Worm (Caenorhabditis elegans) whole organism, midembryonic: ENCODE results near the gene F31E9.6.

ENCODE experiments used
- T22C8.4 ChIP-seq: fragments of 200-800 bp; sonication (Bioruptor generic); IDR thresholded peaks from 2 replicates; pipeline ENCODE4 v1.3.6; 2022; ENCODE audit warnings: missing genetic modification characterization, missing compliant biosample characterization
- flt-1 ChIP-seq: fragments of 200-800 bp; sonication (Bioruptor generic); IDR thresholded peaks from 2 replicates; pipeline ENCODE4 v1.3.6; 2022; ENCODE audit warnings: missing genetic modification characterization, missing compliant biosample characterization
- med-1 ChIP-seq: sonication (generic microtip); optimal IDR thresholded peaks from 2 replicates; lab custom pipeline; 2017; ENCODE audit warnings: missing genetic modification characterization, mild to moderate bottlenecking, missing compliant biosample characterization, antibody characterized with exemption, missing genetic modification reagents; ENCODE audit not compliant: insufficient read depth
- ref-1 ChIP-seq: fragments of 200-800 bp; sonication (Bioruptor generic); conservative IDR thresholded peaks from 2 replicates; pipeline ENCODE4 v1.3.6; 2022; ENCODE audit warnings: missing genetic modification reagents, missing genetic modification characterization, missing compliant biosample characterization
- ztf-23 ChIP-seq: fragments of 200-800 bp; sonication (Bioruptor generic); IDR thresholded peaks from 2 replicates; pipeline ENCODE4 v1.3.6; 2022; ENCODE audit warnings: missing genetic modification reagents, missing genetic modification characterization, missing compliant biosample characterization
- ztf-29 ChIP-seq: fragments of 200-800 bp; sonication (Bioruptor generic); IDR thresholded peaks from 2 replicates; pipeline ENCODE4 v1.3.6; 2022; ENCODE audit warnings: missing genetic modification reagents, missing genetic modification characterization, missing compliant biosample characterization

DNA sequence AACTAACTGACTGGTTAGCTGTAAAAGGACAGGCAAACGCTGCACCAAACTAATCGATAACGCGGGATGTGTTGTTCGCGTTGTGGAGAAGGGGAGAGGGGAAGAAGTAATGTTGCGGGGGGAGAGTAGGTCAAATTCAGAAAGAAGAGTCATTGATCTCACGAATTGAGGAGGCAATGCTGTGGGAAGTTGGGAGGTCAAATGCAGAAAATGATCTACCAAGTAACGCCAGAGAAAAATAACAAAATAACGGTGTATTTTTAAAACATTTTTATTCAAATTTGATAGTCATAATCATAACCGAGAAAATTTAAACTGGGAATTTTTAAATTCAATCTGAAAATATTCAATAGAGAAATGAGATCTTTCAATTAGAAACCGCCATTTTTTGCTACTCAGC, 35.1 kb upstream of the F31E9.6 start, which contains the start of gene lsy-27:
- no peak for TF ChIP-seq flt-1 (GFP tag; lab: Robert Waterston, UW)
- TF ChIP-seq ztf-23: no peak
- no peak for TF ChIP-seq ref-1
- no peak for TF ChIP-seq med-1 (GFP tag; lab: Kevin White, UChicago)
- no peak for TF ChIP-seq T22C8.4 (GFP tag; lab: Robert Waterston, UW)
- no peak for TF ChIP-seq ztf-29 (GFP tag; lab: Robert Waterston, UW)
